Worm (Caenorhabditis elegans): ENCODE measurements around the gene Y54G9A.5.

- TF ChIP-seq nhr-10 (tag; optimal IDR thresholded peaks at IDR 0.05) (no peak), ZK546.5 (tag; optimal IDR thresholded peaks at IDR 0.05) (no peak)
Observed at ce11 chrII:13722763-13723162, at the start of gene Y54G9A.5.
